Fruit fly (Drosophila melanogaster) whole organism, adult: ENCODE data around the gene CG43155.

Experiments
- CG11617 ChIP-seq: fragments of 200-800 bp; sonication (Bioruptor generic); optimal IDR thresholded peaks from 2 replicates; lab custom pipeline; 2017; ENCODE audit warnings: mild to moderate bottlenecking, missing biosample characterization, missing genetic modification reagents, missing genetic modification characterization
- CG14711 ChIP-seq: fragments of 200-800 bp; sonication (Bioruptor generic); optimal IDR thresholded peaks from 2 replicates; lab custom pipeline; 2018; ENCODE audit warnings: missing biosample characterization, mild to moderate bottlenecking, missing genetic modification characterization, moderate library complexity
- CG1620 ChIP-seq: fragments of 200-800 bp; sonication (Bioruptor generic); optimal IDR thresholded peaks from 2 replicates; lab custom pipeline; 2016; ENCODE audit warnings: missing biosample characterization, missing genetic modification characterization
- CG33017 ChIP-seq: fragments of 200-800 bp; sonication (Bioruptor generic); optimal IDR thresholded peaks from 2 replicates; lab custom pipeline; 2018; ENCODE audit warnings: missing biosample characterization, mild to moderate bottlenecking, missing genetic modification characterization, moderate library complexity
- CG7045 ChIP-seq: fragments of 200-800 bp; sonication (Bioruptor generic); optimal IDR thresholded peaks from 2 replicates; lab custom pipeline; 2017; ENCODE audit warnings: missing biosample characterization, mild to moderate bottlenecking, missing genetic modification characterization
- Hr96 ChIP-seq: fragments of 200-800 bp; sonication (Bioruptor generic); optimal IDR thresholded peaks from 2 replicates; lab custom pipeline; 2016; ENCODE audit warnings: missing biosample characterization, missing genetic modification characterization
- bab1 ChIP-seq: fragments of 200-800 bp; sonication (Bioruptor generic); optimal IDR thresholded peaks from 3 replicates; lab custom pipeline; 2019; ENCODE audit warnings: missing biosample characterization, mild to moderate bottlenecking, missing genetic modification characterization, moderate library complexity
- cic ChIP-seq: fragments of 200-800 bp; sonication (Bioruptor generic); optimal IDR thresholded peaks from 2 replicates; lab custom pipeline; 2017; ENCODE audit warnings: missing biosample characterization, mild to moderate bottlenecking, missing genetic modification characterization, moderate library complexity
- ovo ChIP-seq: fragments of 200-800 bp; sonication (Bioruptor generic); optimal IDR thresholded peaks from 2 replicates; lab custom pipeline; 2016; ENCODE audit warnings: missing biosample characterization, missing genetic modification characterization
- tj ChIP-seq: fragments of 200-800 bp; sonication (Bioruptor generic); optimal IDR thresholded peaks from 3 replicates; lab custom pipeline; 2017; ENCODE audit warnings: missing biosample characterization, mild to moderate bottlenecking, missing genetic modification characterization, moderate library complexity

DNA sequence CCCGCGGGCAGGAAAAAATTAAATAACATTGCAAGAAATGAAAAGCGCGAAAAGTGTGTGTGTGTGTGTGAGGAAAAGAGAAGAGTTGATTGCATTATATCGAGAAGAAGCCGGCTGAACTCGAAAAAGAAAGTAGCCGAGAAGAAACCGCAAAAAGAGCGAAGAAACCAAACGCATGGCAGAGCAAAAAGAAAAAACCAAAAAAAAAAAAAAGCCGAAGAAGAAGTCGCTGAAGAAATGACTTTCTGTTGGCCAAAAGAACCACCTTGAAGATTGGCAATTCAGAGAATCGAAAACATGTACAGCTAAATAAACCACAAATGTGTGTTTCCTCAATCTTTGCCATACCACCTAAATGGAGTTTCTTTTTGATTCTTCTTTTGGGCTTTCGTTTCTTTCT lies 64.3 kb downstream of the CG43155 start:
- TF ChIP-seq Hr96 (GFP tag; lab: Kevin White, UChicago) (no peak), ovo (no peak), CG7045 (GFP tag; lab: Kevin White, UChicago) (no peak), bab1 (no peak), CG1620 (GFP tag; lab: Kevin White, UChicago) (no peak), tj (GFP tag; lab: Kevin White, UChicago) (no peak), cic (GFP tag; lab: Kevin White, UChicago) (no peak), CG33017 (no peak), CG14711 (tag; lab: Kevin White, UChicago) (no peak), CG11617 (no peak)
